Worm (Caenorhabditis elegans) whole organism, L4 larva: ENCODE measurements around the gene W02B3.4.

Source experiments
- ama-1 ChIP-seq: fragments of 150-350 bp; optimal IDR thresholded peaks from 2 replicates; lab custom pipeline; 2014; ENCODE audit warnings: inconsistent platforms, mixed read lengths
- hmg-1.1 ChIP-seq: fragments of 200-800 bp; sonication (Bioruptor generic); IDR thresholded peaks from 2 replicates; pipeline ENCODE4 v1.3.6; 2022; ENCODE audit warnings: missing genetic modification reagents, missing genetic modification characterization, missing compliant biosample characterization
- mdt-29 ChIP-seq: fragments of 200-800 bp; sonication (Bioruptor generic); IDR thresholded peaks from 2 replicates; pipeline ENCODE4 v1.3.6; 2022; ENCODE audit warnings: missing genetic modification reagents, missing genetic modification characterization, missing compliant biosample characterization
- nhr-237 ChIP-seq: sonication (generic microtip); optimal IDR thresholded peaks from 2 replicates; lab custom pipeline; 2017; ENCODE audit warnings: missing biosample characterization, missing genetic modification characterization
- nhr-77 ChIP-seq: fragments of 150-350 bp; optimal IDR thresholded peaks from 2 replicates; lab custom pipeline; 2014; ENCODE audit warnings: missing biosample characterization, missing genetic modification characterization

DNA sequence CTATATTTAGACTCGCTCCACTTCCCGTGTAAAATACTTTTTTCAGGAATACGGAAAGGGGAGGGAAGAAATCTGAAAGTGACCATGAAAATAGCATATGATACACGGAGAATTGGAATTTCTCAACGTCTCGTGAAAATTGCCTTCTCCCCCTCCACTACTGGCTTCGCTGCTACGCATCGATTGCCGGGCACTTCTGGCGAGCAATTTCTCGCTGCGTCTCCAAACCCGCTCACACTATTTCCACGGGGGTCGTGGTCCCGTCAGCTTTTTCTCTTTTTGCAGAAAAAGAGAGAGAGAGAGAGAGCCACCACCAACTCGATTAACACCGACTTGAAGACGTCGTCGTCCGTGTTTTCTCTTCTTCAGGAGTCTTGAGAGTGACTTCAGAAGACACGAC, 12.2 kb downstream of the W02B3.4 start:
- TF ChIP-seq nhr-77 (tag; lab: Kevin White, UChicago) = no peak
- TF ChIP-seq hmg-1.1 (GFP tag; lab: Robert Waterston, UW) = peak; percentile 76
- TF ChIP-seq nhr-237 = no peak
- no peak for TF ChIP-seq mdt-29 (GFP tag; lab: Robert Waterston, UW)
- TF ChIP-seq ama-1 = no peak
